Fruit fly (Drosophila melanogaster) whole organism, prepupa: ENCODE measurements around the gene gpp.

Experiments
- Blimp-1 ChIP-seq: fragments of 200-800 bp; sonication (Bioruptor generic); optimal IDR thresholded peaks from 3 replicates; lab custom pipeline; 2017; ENCODE audit warnings: missing biosample characterization, missing genetic modification characterization, mild to moderate bottlenecking, moderate library complexity, missing genetic modification reagents
- CG10631 ChIP-seq: fragments of 200-800 bp; sonication (Bioruptor generic); optimal IDR thresholded peaks from 2 replicates; lab custom pipeline; 2016; ENCODE audit warnings: missing biosample characterization, missing genetic modification characterization
- CG10669 ChIP-seq: fragments of 200-800 bp; sonication (Bioruptor generic); optimal IDR thresholded peaks from 3 replicates; lab custom pipeline; 2018; ENCODE audit warnings: missing biosample characterization, mild to moderate bottlenecking, missing genetic modification characterization, moderate library complexity
- CG11294 ChIP-seq: fragments of 200-800 bp; sonication (Bioruptor generic); IDR thresholded peaks from 2 replicates; pipeline ENCODE4 v1.3.6; 2022; ENCODE audit warnings: missing biosample characterization, missing genetic modification characterization
- CG11762 ChIP-seq: fragments of 200-800 bp; sonication (Bioruptor generic); optimal IDR thresholded peaks from 3 replicates; lab custom pipeline; 2016; ENCODE audit warnings: missing biosample characterization, missing genetic modification characterization; ENCODE audit not compliant: insufficient read depth
- CG11902 ChIP-seq: fragments of 200-800 bp; sonication (Bioruptor generic); optimal IDR thresholded peaks from 3 replicates; lab custom pipeline; 2016; ENCODE audit warnings: missing biosample characterization, missing genetic modification characterization
- CG1621 ChIP-seq: fragments of 200-800 bp; sonication (Bioruptor generic); optimal IDR thresholded peaks from 3 replicates; lab custom pipeline; 2018; ENCODE audit warnings: missing biosample characterization, mild to moderate bottlenecking, missing genetic modification characterization
- CG16779 ChIP-seq: fragments of 200-800 bp; sonication (Bioruptor generic); optimal IDR thresholded peaks from 3 replicates; lab custom pipeline; 2017; ENCODE audit warnings: missing biosample characterization, mild to moderate bottlenecking, missing genetic modification characterization
- CG3032 ChIP-seq: fragments of 200-800 bp; optimal IDR thresholded peaks from 2 replicates; lab custom pipeline; 2019; ENCODE audit warnings: missing biosample characterization, mild to moderate bottlenecking, missing genetic modification characterization, moderate library complexity
- CG31627 ChIP-seq: fragments of 200-800 bp; sonication (Bioruptor generic); optimal IDR thresholded peaks from 3 replicates; lab custom pipeline; 2016; ENCODE audit warnings: missing biosample characterization, missing genetic modification characterization
- CG32006 ChIP-seq: fragments of 200-800 bp; sonication (Bioruptor generic); optimal IDR thresholded peaks from 3 replicates; lab custom pipeline; 2017; ENCODE audit warnings: missing biosample characterization, mild to moderate bottlenecking, missing genetic modification characterization
- CG34406 ChIP-seq: fragments of 200-800 bp; sonication (Bioruptor generic); optimal IDR thresholded peaks from 3 replicates; lab custom pipeline; 2016; ENCODE audit warnings: missing biosample characterization, missing genetic modification characterization
- CG4318 ChIP-seq: fragments of 200-800 bp; sonication (Bioruptor generic); optimal IDR thresholded peaks from 3 replicates; lab custom pipeline; 2017; ENCODE audit warnings: missing biosample characterization, mild to moderate bottlenecking, missing genetic modification characterization
- CG6163 ChIP-seq: fragments of 200-800 bp; sonication (Bioruptor generic); IDR thresholded peaks from 3 replicates; pipeline ENCODE4 v1.3.6; 2022; ENCODE audit warnings: missing biosample characterization, missing genetic modification characterization
- CG6276 ChIP-seq: fragments of 200-800 bp; sonication (Bioruptor generic); optimal IDR thresholded peaks from 2 replicates; lab custom pipeline; 2017; ENCODE audit warnings: missing biosample characterization, mild to moderate bottlenecking, missing genetic modification characterization
- CG6792 ChIP-seq: fragments of 200-800 bp; sonication (Bioruptor generic); optimal IDR thresholded peaks from 3 replicates; lab custom pipeline; 2016; ENCODE audit warnings: missing biosample characterization, missing genetic modification characterization
- CG6808 ChIP-seq: fragments of 200-800 bp; sonication (Bioruptor generic); optimal IDR thresholded peaks from 3 replicates; lab custom pipeline; 2017; ENCODE audit warnings: missing biosample characterization, missing genetic modification characterization, mild to moderate bottlenecking, moderate library complexity, missing genetic modification reagents
- CG6854 ChIP-seq: fragments of 200-800 bp; sonication (Bioruptor generic); optimal IDR thresholded peaks from 2 replicates; lab custom pipeline; 2017; ENCODE audit warnings: missing biosample characterization, mild to moderate bottlenecking, missing genetic modification characterization
- CG8119 ChIP-seq: fragments of 200-800 bp; sonication (Bioruptor generic); IDR thresholded peaks from 3 replicates; pipeline ENCODE4 v1.3.6; 2022; ENCODE audit warnings: missing biosample characterization, missing genetic modification characterization
- CG8319 ChIP-seq: fragments of 200-800 bp; sonication (Bioruptor generic); optimal IDR thresholded peaks from 3 replicates; lab custom pipeline; 2016; ENCODE audit warnings: missing biosample characterization, missing genetic modification characterization
- CG8632 ChIP-seq: fragments of 200-800 bp; sonication (Bioruptor generic); optimal IDR thresholded peaks from 3 replicates; lab custom pipeline; 2016; ENCODE audit warnings: missing biosample characterization, missing genetic modification characterization
- CG9139 ChIP-seq: fragments of 200-800 bp; sonication (Bioruptor generic); optimal IDR thresholded peaks from 3 replicates; lab custom pipeline; 2017; ENCODE audit warnings: missing biosample characterization, mild to moderate bottlenecking, missing genetic modification characterization
- Eip75B ChIP-seq: fragments of 200-800 bp; sonication (Bioruptor generic); optimal IDR thresholded peaks from 3 replicates; lab custom pipeline; 2016; ENCODE audit warnings: missing biosample characterization, missing genetic modification characterization
- Eip78C ChIP-seq: fragments of 200-800 bp; sonication (Bioruptor generic); peaks from one replicate; lab custom pipeline; 2016; ENCODE audit warnings: missing biosample characterization, missing genetic modification characterization
- Eip93F ChIP-seq: fragments of 200-800 bp; sonication (Bioruptor generic); optimal IDR thresholded peaks from 2 replicates; lab custom pipeline; 2016; ENCODE audit warnings: missing biosample characterization, mild to moderate bottlenecking, missing genetic modification characterization
- Ets21C ChIP-seq: fragments of 200-800 bp; sonication (Bioruptor generic); optimal IDR thresholded peaks from 3 replicates; lab custom pipeline; 2016; ENCODE audit warnings: missing biosample characterization, missing genetic modification characterization
- Ets96B ChIP-seq: fragments of 200-800 bp; optimal IDR thresholded peaks from 2 replicates; lab custom pipeline; 2019; ENCODE audit warnings: missing biosample characterization, mild to moderate bottlenecking, missing genetic modification characterization, moderate library complexity
- Gug ChIP-seq: fragments of 200-800 bp; sonication (Bioruptor generic); IDR thresholded peaks from 2 replicates; pipeline ENCODE4 v1.3.6; 2022; ENCODE audit warnings: missing biosample characterization, missing genetic modification characterization
- Hr39 ChIP-seq: fragments of 200-800 bp; sonication (Bioruptor generic); optimal IDR thresholded peaks from 2 replicates; lab custom pipeline; 2016; ENCODE audit warnings: missing biosample characterization, missing genetic modification characterization
- Hr4 ChIP-seq: fragments of 200-800 bp; sonication (Bioruptor generic); optimal IDR thresholded peaks from 3 replicates; lab custom pipeline; 2016; ENCODE audit warnings: missing biosample characterization, missing genetic modification characterization
- Lpt ChIP-seq: fragments of 200-800 bp; sonication (Bioruptor generic); optimal IDR thresholded peaks from 3 replicates; lab custom pipeline; 2016; ENCODE audit warnings: missing biosample characterization, missing genetic modification characterization
- Met ChIP-seq: fragments of 200-800 bp; sonication (Bioruptor generic); optimal IDR thresholded peaks from 3 replicates; lab custom pipeline; 2016; ENCODE audit warnings: missing biosample characterization, missing genetic modification characterization
- OdsH ChIP-seq: fragments of 200-800 bp; sonication (Bioruptor generic); optimal IDR thresholded peaks from 3 replicates; lab custom pipeline; 2016; ENCODE audit warnings: missing biosample characterization, missing genetic modification characterization
- Smox ChIP-seq: fragments of 200-800 bp; sonication (Bioruptor generic); optimal IDR thresholded peaks from 3 replicates; lab custom pipeline; 2016; ENCODE audit warnings: missing biosample characterization, missing genetic modification characterization
- Sox102F ChIP-seq: fragments of 200-800 bp; sonication (Bioruptor generic); optimal IDR thresholded peaks from 2 replicates; lab custom pipeline; 2016; ENCODE audit warnings: missing biosample characterization, mild to moderate bottlenecking, missing genetic modification characterization
- Sox14 ChIP-seq: fragments of 200-800 bp; sonication (Bioruptor generic); optimal IDR thresholded peaks from 3 replicates; lab custom pipeline; 2016; ENCODE audit warnings: missing biosample characterization, missing genetic modification characterization
- Sox15 ChIP-seq: fragments of 200-800 bp; sonication (Bioruptor generic); optimal IDR thresholded peaks from 3 replicates; lab custom pipeline; 2016; ENCODE audit warnings: missing biosample characterization, missing genetic modification characterization
- cyc ChIP-seq: fragments of 200-800 bp; sonication (Bioruptor generic); optimal IDR thresholded peaks from 3 replicates; lab custom pipeline; 2016; ENCODE audit warnings: missing biosample characterization, missing genetic modification characterization
- dac ChIP-seq: fragments of 200-800 bp; sonication (Bioruptor generic); optimal IDR thresholded peaks from 2 replicates; lab custom pipeline; 2017; ENCODE audit warnings: missing biosample characterization, mild to moderate bottlenecking, missing genetic modification characterization
- dsx ChIP-seq: fragments of 200-800 bp; optimal IDR thresholded peaks from 3 replicates; lab custom pipeline; 2019; ENCODE audit warnings: missing biosample characterization, mild to moderate bottlenecking, missing genetic modification characterization, moderate library complexity; ENCODE audit not compliant: poor library complexity, severe bottlenecking
- eg ChIP-seq: fragments of 200-800 bp; sonication (Bioruptor generic); IDR thresholded peaks from 3 replicates; pipeline ENCODE4 v1.3.6; 2022; ENCODE audit warnings: missing biosample characterization, missing genetic modification characterization
- esn ChIP-seq: fragments of 200-800 bp; sonication (Bioruptor generic); optimal IDR thresholded peaks from 2 replicates; lab custom pipeline; 2016; ENCODE audit warnings: missing biosample characterization, mild to moderate bottlenecking, missing genetic modification characterization, moderate library complexity
- fd85E ChIP-seq: fragments of 200-800 bp; sonication (Bioruptor generic); optimal IDR thresholded peaks from 3 replicates; lab custom pipeline; 2016; ENCODE audit warnings: missing biosample characterization, missing genetic modification characterization
- fkh ChIP-seq: fragments of 200-800 bp; sonication (Bioruptor generic); optimal IDR thresholded peaks from 3 replicates; lab custom pipeline; 2017; ENCODE audit warnings: missing biosample characterization, mild to moderate bottlenecking, missing genetic modification characterization, moderate library complexity
- lz ChIP-seq: fragments of 200-800 bp; sonication (Bioruptor generic); optimal IDR thresholded peaks from 3 replicates; lab custom pipeline; 2016; ENCODE audit warnings: missing biosample characterization, missing genetic modification characterization
- net ChIP-seq: fragments of 200-800 bp; sonication (Bioruptor generic); optimal IDR thresholded peaks from 3 replicates; lab custom pipeline; 2016; ENCODE audit warnings: missing biosample characterization, missing genetic modification characterization
- pdm3 ChIP-seq: fragments of 200-800 bp; sonication (Bioruptor generic); optimal IDR thresholded peaks from 3 replicates; lab custom pipeline; 2016; ENCODE audit warnings: missing biosample characterization, missing genetic modification characterization
- spab ChIP-seq: fragments of 200-800 bp; sonication (Bioruptor generic); optimal IDR thresholded peaks from 2 replicates; lab custom pipeline; 2017; ENCODE audit warnings: missing biosample characterization, mild to moderate bottlenecking, missing genetic modification characterization, missing genetic modification reagents
- ss ChIP-seq, 2 experiments: fragments of 200-800 bp; sonication (Bioruptor generic); optimal IDR thresholded peaks; 2 replicates in 1 of 2; 3 replicates in 1 of 2; lab custom pipeline; 2017 to 2018; ENCODE audit warnings: mild to moderate bottlenecking in 2 of 2, missing biosample characterization in 2 of 2, missing genetic modification characterization in 2 of 2, moderate library complexity in 1 of 2
- svp ChIP-seq: fragments of 200-800 bp; sonication (Bioruptor generic); peaks from one replicate; lab custom pipeline; 2016; ENCODE audit warnings: missing biosample characterization, missing genetic modification characterization
- topi ChIP-seq: fragments of 200-800 bp; sonication (Bioruptor generic); optimal IDR thresholded peaks from 3 replicates; lab custom pipeline; 2016; ENCODE audit warnings: missing biosample characterization, missing genetic modification characterization
- vri ChIP-seq: fragments of 200-800 bp; sonication (Bioruptor generic); optimal IDR thresholded peaks from 3 replicates; lab custom pipeline; 2016; ENCODE audit warnings: missing biosample characterization, mild to moderate bottlenecking, missing genetic modification characterization

Gene gpp

dm6 chr3R:6416242-6416641 is 9.6 kb downstream of the gpp start:
- TF ChIP-seq Sox102F (GFP tag; lab: Kevin White, UChicago), result peak; percentile 53
- peak; percentile 40 for TF ChIP-seq Met (GFP tag; lab: Kevin White, UChicago)
- peak; percentile 37 for TF ChIP-seq CG34406
- TF ChIP-seq Eip78C (GFP tag; lab: Kevin White, UChicago), result peak; percentile 89
- TF ChIP-seq lz (GFP tag; lab: Kevin White, UChicago), result peak; percentile 56
- TF ChIP-seq Hr4 (GFP tag; lab: Kevin White, UChicago), result peak; percentile 44
- peak; percentile 57 for TF ChIP-seq cyc (GFP tag; lab: Kevin White, UChicago)
- peak; percentile 45; the same call in 2 of the 3 replicates for TF ChIP-seq CG8119 (GFP tag; lab: Robert Waterston, UW)
- TF ChIP-seq CG6163 (GFP tag; lab: Robert Waterston, UW), result peak; percentile 75
- TF ChIP-seq Gug (GFP tag; lab: Robert Waterston, UW), result no peak
- peak; percentile 73 for TF ChIP-seq svp (GFP tag; lab: Kevin White, UChicago)
- no peak for TF ChIP-seq Lpt (GFP tag; lab: Kevin White, UChicago)
- TF ChIP-seq Blimp-1 (GFP tag; lab: Kevin White, UChicago), result no peak
- peak; percentile 46 for TF ChIP-seq OdsH
- TF ChIP-seq Eip93F (GFP tag; lab: Kevin White, UChicago), result no peak
- TF ChIP-seq CG11294 (GFP tag; lab: Robert Waterston, UW), result 0 out of 2 replicates have a peak, but pooled peaks have one; percentile 17
- peak; percentile 0 for TF ChIP-seq Ets96B (tag; lab: Kevin White, UChicago)
- TF ChIP-seq CG10669 (GFP tag; lab: Kevin White, UChicago), result peak; percentile 31
- TF ChIP-seq Ets21C (GFP tag; lab: Kevin White, UChicago), result peak; percentile 34
- peak; percentile 58 for TF ChIP-seq CG6792
- no peak for TF ChIP-seq CG16779
- TF ChIP-seq pdm3 (GFP tag; lab: Kevin White, UChicago), result peak; percentile 35
- TF ChIP-seq CG8319 (GFP tag; lab: Kevin White, UChicago), result no peak
- peak; percentile 18 for TF ChIP-seq Sox15 (GFP tag; lab: Kevin White, UChicago)
- TF ChIP-seq spab (GFP tag; lab: Kevin White, UChicago), result no peak
- no peak for TF ChIP-seq CG6854
- peak in 1 of 2 experiments; percentile 20 for TF ChIP-seq ss (GFP tag; optimal IDR thresholded peaks at IDR 0.05; lab: Kevin White, UChicago)
- peak; percentile 27 for TF ChIP-seq CG3032 (tag; lab: Kevin White, UChicago)
- TF ChIP-seq dsx (GFP tag; lab: Kevin White, UChicago), result no peak
- TF ChIP-seq fkh (GFP tag; lab: Kevin White, UChicago), result peak; percentile 2
- TF ChIP-seq CG6808 (GFP tag; lab: Kevin White, UChicago), result peak; percentile 21
- TF ChIP-seq Smox, result peak; percentile 40
- TF ChIP-seq dac (GFP tag; lab: Kevin White, UChicago), result no peak
- no peak for TF ChIP-seq fd85E (GFP tag; lab: Kevin White, UChicago)
- TF ChIP-seq CG11762 (GFP tag; lab: Kevin White, UChicago), result no peak
- TF ChIP-seq net (GFP tag; lab: Kevin White, UChicago), result peak; percentile 22
- TF ChIP-seq Eip75B (GFP tag; lab: Kevin White, UChicago), result peak; percentile 20
- peak; percentile 2 for TF ChIP-seq CG8632 (GFP tag; lab: Kevin White, UChicago)
- TF ChIP-seq CG6276, result peak; percentile 37
- TF ChIP-seq topi, result peak; percentile 41
- peak; percentile 10 for TF ChIP-seq CG4318 (GFP tag; lab: Kevin White, UChicago)
- TF ChIP-seq vri (GFP tag; lab: Kevin White, UChicago), result peak; percentile 38
- peak; percentile 60 for TF ChIP-seq Hr39
- peak; percentile 47 for TF ChIP-seq esn (GFP tag; lab: Kevin White, UChicago)
- peak; percentile 14 for TF ChIP-seq CG10631
- TF ChIP-seq CG11902, result peak; percentile 14
- peak; percentile 37 for TF ChIP-seq Sox14 (GFP tag; lab: Kevin White, UChicago)
- peak; percentile 60 for TF ChIP-seq eg (GFP tag; lab: Robert Waterston, UW)
- TF ChIP-seq CG1621 (tag; lab: Kevin White, UChicago), result peak; percentile 47
- TF ChIP-seq CG32006, result peak; percentile 38
- no peak for TF ChIP-seq CG9139 (GFP tag; lab: Kevin White, UChicago)
- TF ChIP-seq CG31627, result peak; percentile 55
